Fruit fly (Drosophila melanogaster) whole organism, larva: ENCODE data around the gene ncm.

Source experiments
- noc ChIP-seq: fragments of 200-800 bp; sonication (Bioruptor generic); optimal IDR thresholded peaks from 3 replicates; lab custom pipeline; 2019; ENCODE audit warnings: missing biosample characterization, mild to moderate bottlenecking, missing genetic modification characterization, moderate library complexity

Gene ncm

DNA sequence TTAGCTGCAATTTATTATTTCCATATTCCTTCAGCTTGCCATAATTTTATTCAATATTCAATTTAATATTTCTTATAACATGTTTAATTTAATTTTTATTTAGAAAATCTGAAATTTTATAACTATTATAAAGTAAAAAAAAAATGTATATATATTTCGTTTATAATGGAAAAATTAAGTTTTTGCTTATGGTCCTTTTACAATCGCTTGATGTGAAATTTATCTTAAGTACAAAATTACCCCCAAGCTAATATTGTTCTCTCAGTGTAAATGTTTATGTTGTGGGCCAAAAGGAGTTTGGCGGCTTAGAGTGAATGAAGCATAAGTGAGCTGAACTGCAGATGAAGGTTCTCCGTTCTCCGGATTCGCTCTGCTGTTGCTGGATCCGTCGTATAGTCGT lies 19.3 kb upstream of the ncm start:
- no peak for TF ChIP-seq noc

DNA sequence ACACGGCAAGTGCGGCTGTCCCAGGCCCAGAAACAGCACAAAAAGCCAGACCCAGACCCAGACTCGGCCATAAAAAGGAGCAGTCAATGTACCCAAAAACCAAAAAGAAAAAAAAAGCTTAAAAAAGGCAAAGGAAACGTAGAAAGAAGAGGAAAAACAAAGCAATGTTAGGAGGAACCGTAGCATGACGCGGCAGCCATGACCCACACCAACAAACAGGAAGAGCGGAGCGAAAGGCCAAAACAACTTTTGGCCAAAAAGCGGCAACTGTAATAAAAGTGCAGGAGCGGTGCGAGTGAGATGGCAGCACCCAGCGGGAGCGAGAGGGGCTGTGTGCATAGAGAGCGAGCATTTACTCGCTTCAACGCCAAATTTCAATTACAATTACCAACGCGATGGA lies 18.7 kb upstream of the ncm start:
- TF ChIP-seq noc, result no peak

DNA sequence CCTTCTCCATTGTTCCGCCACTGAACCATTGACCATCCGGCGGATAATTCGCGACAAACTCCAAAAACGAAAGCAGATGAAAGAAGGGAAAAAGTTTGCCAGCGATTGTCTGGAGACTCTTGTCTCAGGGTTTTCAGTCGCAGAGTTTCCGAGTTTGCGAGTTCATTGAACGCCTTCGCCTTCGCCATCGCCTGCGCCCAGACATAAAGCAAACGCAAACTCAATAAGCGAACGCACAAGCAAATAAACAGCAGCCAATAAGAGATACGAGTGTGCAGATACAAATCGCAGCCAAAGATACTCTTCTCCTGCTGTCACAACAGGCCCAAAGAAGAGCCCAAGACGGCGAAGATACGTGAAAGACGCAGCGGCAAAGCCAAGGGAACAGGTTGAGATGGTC lies 17.9 kb upstream of the ncm start:
- no peak for TF ChIP-seq noc

DNA sequence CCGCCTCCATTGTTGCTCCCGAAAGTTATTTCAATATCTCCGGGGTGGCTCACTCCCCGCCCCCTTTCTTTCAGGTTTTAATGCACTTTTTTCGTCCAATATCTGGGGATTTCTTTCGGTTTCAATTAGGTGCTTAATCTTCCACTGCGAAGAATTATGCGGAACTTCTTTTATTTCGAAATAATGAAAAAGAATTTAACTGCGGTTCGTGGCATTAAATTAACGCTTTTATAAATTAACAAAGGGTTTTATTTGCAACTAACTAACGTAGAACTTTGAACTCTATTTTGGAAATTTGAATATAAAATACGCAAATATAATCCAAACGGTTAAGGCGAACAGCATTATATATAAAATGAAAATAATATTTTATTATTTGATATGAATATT lies 17.4 kb upstream of the ncm start:
- TF ChIP-seq noc, result no peak

DNA sequence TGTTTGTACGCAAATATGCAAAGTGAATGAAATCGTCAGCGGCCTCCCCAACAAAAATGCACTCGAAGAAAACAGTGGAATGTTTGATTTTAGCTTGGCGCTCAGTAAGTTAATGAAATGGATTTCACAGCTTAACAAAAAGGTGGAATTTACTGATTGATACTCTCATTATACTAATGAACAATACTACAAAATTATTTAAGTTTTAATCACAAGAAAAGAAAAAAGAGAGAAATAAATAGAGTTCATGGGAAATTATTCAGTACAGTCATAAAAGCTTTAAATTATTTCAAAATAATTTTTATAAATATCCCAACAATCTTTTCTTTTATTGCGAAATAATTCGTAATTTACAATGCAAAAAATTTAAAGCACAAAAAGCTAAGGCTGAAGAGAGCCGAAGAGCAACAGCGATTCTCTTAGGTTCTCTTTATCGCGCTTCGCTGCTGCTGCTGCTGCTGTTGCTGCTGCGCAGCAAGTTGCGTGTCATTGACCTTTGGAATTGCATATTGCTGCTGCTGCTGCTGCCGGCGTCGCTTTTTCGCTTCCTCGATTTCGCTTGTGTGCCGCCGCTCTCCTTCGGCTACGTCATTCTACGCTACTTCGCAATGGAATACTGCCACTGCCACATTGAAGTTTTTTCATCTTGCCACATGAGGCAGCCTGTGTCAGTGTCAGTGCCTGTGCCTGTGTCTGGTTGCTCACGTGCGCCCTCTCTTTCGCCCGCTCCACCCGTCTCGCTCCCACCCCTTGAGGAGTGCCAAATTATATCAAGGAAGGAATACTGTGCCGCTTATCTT lies 16.8 kb upstream of the ncm start:
- TF ChIP-seq noc, result no peak

DNA sequence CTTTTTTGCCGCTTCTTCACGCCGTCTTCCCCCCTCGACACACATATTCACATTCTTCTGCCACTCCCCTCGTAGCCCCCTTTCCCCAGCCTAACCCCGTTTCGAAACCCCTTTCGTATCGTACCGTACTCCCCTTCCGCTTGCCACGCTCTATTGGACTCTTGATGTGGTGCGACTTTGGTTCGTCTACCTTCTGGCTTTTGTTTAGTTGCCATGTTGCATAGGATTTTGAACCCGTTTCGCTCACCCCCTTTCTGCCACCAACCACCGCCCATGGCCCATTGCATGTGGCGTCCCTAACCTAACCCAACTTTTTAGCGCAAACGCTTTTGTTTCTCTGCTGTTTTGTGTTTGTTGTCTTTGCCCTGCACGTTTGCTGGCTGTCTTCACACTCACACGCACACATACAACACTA lies 15.4 kb upstream of the ncm start:
- no peak for TF ChIP-seq noc

DNA sequence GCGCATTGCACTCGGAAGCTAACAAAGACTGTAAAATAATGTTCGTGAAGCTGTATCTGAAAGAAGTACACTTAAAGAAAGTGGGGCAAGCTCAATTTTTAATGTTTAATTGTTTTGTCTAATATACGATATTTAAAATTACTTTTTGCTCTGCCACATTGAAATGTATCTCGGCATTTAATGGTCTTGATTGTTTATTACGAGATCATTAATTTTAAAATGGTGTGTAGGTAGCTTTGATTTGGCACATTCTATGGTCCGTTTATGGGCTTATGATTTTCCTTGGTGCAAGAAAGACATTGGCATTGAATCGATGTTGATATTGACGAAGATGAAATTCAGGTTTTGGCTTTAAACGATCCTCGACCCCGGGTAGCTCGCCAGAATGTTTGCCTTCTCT lies 14.9 kb upstream of the ncm start:
- no peak for TF ChIP-seq noc

DNA sequence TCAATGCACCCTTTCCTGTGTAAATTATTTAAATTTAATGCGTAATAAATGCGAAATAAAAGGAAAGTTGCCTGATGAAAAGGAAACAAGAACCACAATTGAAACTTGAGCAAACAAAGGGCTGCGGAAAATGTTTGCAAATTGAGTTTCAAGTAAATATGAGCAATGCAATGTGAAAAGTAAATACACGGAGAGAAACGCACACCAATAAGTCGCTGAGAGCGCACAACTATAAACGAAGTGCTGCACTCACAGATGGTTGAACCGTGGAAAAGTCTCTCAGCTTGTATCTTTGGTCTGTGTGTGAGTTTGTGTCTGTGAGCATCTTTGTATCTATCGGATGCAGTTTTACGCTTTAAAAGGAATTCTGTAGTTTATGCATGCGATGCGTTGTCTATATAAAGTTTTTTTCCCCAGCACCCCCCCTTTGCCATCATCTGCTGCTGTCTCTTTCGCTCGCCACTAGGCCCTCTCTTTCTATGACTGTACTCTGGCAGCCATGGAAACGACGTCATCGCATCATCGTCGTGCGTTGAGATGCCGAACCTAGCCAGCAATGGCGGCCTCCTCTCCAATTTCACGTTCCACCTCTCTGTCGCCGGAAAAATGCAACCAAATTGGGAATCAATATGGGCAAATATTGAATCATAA lies 11.1 kb upstream of the ncm start:
- TF ChIP-seq noc, result no peak

DNA sequence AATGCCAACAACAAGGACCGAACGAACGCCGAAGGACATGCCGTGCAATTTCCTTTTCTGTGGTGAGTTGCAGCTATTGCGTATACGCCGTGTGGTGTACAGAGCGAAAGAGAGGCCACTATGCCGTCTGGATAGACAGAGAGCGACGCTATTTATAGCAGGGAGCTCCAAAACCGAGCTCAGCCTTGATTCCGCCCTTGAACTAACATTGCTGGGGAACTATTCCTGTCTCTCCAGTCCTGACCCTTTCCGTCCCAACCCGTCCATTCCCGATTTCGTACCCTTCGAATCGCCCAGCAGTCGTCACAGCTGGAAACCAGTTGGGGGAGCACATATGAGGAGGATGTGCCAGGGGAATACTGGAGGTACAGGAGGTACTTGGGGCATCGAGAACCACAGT lies 9.8 kb upstream of the ncm start:
- no peak for TF ChIP-seq noc

DNA sequence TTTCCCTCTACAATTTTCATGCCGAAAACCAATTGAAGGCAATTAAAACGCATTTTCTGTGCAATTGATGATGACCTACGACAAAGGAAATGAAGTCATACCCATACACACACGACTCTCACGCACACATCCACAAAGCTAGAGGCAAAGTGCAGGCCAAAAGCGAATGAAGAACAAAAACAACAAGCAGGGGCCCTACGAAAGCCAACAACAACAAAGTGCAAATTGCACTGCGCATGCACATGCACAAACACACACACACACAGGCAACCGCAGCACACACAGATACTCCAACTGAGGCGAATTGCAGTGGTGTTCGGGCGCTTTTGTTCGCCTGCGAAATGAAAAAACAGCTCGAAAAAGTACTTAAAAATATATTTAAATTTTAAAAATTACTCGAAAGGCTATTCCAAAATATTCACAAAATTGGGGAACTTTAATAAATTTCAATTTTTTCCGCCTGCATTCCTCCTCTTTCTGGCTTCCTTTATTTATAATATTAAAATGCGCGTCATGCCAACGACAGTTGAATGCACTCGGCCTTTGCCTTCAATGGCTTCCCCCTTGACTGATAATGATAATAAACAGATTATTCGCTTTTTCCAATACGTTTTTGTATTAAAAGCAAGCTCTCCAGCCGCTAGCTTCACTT lies 8.3 kb upstream of the ncm start:
- no peak for TF ChIP-seq noc

DNA sequence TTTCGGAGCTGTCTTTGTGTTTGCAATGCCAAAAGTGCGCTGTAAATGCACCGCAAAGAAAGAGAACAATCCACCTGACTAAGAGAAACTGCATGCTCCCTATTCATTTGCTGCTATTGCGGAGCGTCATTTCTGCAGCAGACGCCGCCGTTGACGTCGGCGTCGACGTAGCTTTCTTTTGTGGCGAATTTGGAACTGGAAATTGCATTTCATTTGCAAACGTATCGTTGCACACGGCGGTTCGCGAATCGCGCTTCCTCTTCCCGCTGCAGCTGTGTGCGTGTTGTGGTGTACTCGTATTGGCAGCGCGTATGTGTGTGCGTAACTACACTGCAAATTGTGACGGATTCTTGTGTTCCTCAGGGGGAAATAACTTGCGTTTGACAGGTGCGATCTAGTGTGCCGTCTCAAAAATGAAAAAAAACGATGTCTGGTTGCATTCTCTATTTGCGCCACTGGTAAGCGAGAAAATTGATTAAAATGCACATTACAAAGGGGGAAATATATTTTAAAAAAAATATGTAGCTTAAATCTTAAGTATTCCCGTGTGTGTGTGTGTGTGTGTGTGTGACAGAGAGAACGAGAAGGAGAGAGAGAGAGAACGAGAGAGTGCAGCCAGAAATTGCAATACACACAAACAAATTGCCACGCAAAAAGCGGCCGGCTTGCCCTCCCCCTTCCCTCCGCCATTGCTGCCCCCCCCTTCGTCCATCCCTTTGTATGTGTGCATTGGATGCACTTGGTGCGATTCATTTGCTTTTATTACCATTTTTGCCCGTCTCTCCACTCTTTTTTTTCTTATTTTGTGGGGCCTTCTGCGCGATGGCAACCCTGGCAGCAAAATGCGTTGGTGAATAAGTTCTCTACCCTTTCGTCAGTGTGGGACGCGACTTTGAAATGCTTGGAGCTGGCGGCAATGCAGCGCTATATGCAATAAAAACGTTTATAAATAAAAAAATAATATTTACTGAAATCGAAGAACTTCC lies 7.0 kb upstream of the ncm start:
- TF ChIP-seq noc, result no peak

DNA sequence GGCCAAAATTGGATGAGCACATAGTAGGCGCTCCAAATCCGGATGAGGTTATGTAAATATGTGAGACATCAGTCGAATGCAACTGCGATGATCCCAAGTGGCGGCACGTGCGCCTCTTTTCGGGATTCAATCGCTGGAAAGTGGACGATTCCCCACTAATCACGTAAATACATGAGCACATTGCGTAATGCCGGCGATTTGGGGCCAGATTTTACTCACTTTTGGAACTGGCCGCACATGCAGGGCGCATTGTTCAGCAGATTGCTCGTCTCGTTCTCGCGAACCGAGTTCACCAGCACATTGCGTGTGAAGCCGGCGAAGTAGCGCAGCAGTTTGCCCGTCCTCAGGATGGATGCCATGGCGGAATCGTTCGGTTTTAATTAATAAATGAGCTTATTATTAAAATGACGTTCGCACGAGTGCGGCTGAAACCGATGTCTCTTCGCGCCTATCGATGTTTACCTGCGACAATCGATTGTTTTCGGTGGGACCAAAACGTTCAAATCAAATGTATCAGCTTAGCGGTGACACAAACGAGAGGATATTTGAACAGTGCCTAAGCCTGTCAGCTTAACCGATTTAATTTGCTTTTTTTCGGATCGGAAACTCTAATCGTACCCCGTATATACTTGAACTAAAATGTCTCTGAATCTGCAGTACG lies 5.5 kb upstream of the ncm start, which contains the start of the genes bsf and Ntf-2r:
Gene bsf, minus strand, starts transcription at position 460 of the 661 bp plus-strand sequence.
Gene Ntf-2r, plus strand, starts transcription at position 522 of the 661 bp plus-strand sequence.
- TF ChIP-seq noc, result no peak

DNA sequence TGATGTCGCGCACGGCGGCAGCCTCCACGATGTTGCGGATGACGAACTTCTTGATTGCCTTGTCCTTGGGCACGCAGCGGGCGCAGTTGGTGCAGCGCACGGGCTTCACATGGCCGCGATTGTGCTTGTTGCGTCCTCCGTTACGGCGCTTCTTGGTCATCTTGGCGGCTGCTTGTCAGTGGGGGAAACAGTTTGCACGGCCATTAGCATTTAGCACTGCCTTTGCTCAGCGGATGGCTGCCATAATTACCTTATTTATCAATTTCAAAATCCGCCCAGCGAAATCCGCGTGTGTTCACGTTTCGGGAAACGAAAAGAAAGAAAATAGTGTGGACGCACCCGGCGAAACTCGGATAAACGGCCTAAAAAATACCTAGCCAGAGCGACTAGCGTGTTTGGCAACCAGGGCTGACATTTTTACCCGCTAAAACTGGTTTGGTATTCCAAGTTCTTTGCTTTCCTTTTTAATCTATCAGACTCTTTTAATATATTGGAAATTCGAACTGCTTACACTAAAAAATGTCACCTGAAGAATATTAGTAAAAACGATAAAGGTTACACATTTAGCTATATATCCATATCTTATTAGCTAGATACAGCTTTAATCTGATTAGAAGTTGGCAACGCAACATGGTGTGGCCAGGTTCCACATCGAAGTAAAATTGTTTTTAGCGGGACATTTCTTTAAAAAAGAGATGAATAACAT lies 5.7 kb downstream of the ncm start, which contains the start of gene RpS26:
Gene RpS26, minus strand, starts transcription at position 375 of the 706 bp plus-strand sequence.
- no peak for TF ChIP-seq noc

DNA sequence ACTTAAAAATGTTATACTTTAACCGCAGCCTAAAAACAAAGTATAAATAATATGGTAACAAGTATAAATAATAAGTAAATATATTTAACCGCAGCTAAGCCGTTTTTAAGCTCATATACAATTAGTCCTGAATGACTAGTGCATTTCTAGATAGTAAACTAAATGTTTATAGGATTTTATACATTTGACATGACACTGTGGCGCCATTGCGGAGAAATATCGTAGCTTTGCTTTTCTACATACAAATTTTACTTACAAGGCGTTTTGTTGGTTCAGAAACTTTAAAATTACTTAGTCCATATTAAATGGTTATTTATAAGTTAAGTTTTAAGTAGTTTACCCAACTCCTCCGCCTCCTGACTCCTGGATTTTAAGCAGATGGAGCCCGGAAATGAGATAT lies 7.5 kb downstream of the ncm start:
- TF ChIP-seq noc, result no peak

DNA sequence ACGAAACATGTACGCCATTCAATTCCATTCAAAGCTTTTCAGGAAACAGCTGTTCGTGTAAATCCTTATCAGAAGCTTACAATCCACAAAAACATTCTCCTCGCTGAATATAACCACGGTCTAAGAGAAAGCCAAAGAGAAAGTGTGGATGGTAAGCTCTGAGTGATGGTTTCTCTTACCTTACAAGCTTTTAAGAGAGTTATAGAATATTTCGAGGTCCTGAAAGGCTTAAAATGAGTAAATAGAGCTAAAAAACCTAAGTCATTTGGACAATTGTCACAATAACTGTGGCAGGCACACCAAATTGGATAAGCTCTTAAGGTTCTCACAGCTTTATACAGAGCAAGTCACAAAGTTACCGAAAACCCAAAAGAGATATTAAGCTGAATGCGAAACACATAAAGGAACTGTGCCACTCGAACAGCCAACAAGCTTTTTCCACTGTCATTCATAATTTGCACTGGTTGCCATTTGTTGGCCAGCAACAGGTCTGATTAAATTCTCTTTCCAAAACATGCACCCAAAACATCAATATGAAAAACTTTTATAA lies 53.4 kb downstream of the ncm start:
- TF ChIP-seq noc, result no peak
